Fruit fly (Drosophila melanogaster): ENCODE data around the gene CG7896.

Gene CG7896

DNA sequence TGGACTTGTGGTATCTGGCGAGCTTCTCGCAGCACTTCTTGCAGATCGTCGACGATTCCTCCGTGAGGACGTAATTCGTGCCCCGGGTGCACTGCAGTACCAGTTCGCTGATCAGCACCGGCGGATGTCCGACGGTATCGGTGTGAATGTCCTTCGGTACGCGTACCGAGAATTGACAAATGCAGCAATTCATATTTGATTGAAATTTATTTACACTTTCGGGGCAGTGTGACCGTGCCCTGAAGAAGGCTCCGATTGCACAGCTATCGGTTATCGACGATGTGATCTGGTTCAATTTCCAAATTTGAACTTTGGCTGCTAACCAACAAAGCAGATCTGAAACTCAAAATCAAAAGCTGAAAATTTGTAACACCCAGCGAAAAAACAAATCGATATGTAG lies 53.4 kb downstream of the CG7896 start, which contains the start of gene ZIPIC:
TSS of gene ZIPIC (minus strand) at position 262 of the 400 bp plus-strand sequence.
- TF ChIP-seq CG32121 (GFP tag; IDR thresholded peaks at IDR 0.05) = no peak
- TF ChIP-seq EcR (GFP tag; optimal IDR thresholded peaks at IDR 0.05) = no peak
- no peak for TF ChIP-seq fd96Ca (GFP tag; IDR thresholded peaks at IDR 0.05)
- TF ChIP-seq CG8301 (tag; optimal IDR thresholded peaks at IDR 0.05) = no peak
- no peak for TF ChIP-seq rn (GFP tag; IDR thresholded peaks at IDR 0.05)
- no peak for TF ChIP-seq CG13204 (GFP tag; optimal IDR thresholded peaks at IDR 0.05)
- no peak for TF ChIP-seq Pif1B (GFP tag; optimal IDR thresholded peaks at IDR 0.05)
- TF ChIP-seq CG14655 (GFP tag; optimal IDR thresholded peaks at IDR 0.05) = no peak
- TF ChIP-seq gl (tag; optimal IDR thresholded peaks at IDR 0.05) = no peak
- TF ChIP-seq Pif1A (GFP tag; optimal IDR thresholded peaks at IDR 0.05) = no peak
- no peak for TF ChIP-seq D1 (tag; optimal IDR thresholded peaks at IDR 0.05)
- no peak for TF ChIP-seq CG10348 (GFP tag; IDR thresholded peaks at IDR 0.05)
- no peak for TF ChIP-seq CG8159 (tag; optimal IDR thresholded peaks at IDR 0.05)
- no peak for TF ChIP-seq CG4496 (GFP tag; IDR thresholded peaks at IDR 0.05)
- TF ChIP-seq Snoo (tag; optimal IDR thresholded peaks at IDR 0.05) = no peak
- TF ChIP-seq CG17806 (tag; optimal IDR thresholded peaks at IDR 0.05) = no peak

DNA sequence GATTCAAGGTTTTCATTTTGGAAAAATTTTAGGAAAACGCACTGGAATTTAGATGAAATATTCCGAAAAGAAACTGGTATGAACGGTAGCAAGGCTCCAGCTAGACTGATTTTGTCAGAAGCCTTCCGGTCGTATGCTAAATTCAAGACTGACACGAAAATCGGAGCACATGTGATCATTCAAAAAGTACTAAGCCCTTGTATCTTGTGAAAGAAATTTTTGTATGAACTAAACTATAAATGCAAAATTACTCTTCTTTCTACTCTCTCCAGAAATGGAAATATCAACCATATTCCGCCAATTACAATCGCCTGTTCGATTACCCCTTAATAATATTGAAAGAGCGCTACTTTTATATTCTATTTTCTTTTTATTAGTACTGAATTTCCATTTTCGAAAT lies 54.4 kb downstream of the CG7896 start, which contains the start of gene ocn:
TSS of gene ocn (minus strand) at position 101 of the 400 bp plus-strand sequence.
- TF ChIP-seq Pif1A (GFP tag; optimal IDR thresholded peaks at IDR 0.05) (no peak), CG10348 (GFP tag; IDR thresholded peaks at IDR 0.05) (no peak), Ets98B (GFP tag; IDR thresholded peaks at IDR 0.05) (no peak), CG34367 (tag; optimal IDR thresholded peaks at IDR 0.05) (no peak), D1 (tag; optimal IDR thresholded peaks at IDR 0.05) (no peak), CG4496 (GFP tag; IDR thresholded peaks at IDR 0.05) (no peak), rn (GFP tag; IDR thresholded peaks at IDR 0.05) (no peak), CG14655 (GFP tag; optimal IDR thresholded peaks at IDR 0.05) (no peak), CG32121 (GFP tag; IDR thresholded peaks at IDR 0.05) (no peak)

DNA sequence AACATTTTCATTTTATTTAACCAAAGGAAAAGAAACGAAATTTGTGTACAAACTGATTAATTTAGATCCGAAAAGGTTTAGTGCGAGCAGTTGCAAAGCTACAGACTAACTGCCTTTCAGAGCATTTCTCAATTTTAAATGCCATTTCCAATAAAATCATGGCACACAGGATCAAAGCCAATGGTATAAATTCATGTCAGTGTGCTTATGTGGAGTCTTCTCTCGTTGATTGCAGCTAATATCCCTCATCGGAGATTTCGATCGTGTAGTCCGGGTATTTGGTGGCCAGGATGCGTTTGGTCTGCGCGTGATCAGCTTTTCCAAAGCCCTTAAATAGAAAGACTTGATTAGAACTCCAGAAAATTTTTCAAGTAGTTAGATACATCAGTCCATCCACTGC lies 55.4 kb downstream of the CG7896 start, which contains the start of gene janB:
TSS of gene janB (minus strand) at position 101 of the 400 bp plus-strand sequence.
- no peak for TF ChIP-seq CG10348 (GFP tag; IDR thresholded peaks at IDR 0.05)

DNA sequence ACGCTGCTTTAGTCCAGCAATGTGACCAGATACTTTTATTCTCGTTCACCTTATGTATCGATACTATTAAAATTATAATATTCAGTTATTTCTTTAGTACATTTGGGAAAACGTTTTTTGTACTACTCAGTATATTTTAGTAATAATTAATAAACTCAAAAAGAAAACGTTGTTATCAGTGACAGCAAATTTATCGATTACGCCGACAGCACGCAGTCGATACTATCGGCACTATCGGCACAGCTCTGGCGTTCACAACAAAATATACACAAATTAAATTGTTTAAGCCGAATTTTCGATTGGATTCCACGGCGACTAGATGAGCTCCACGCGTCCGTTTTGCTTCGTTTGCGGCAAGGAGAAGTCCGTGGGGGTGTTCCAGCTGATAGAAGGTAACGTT lies 56.3 kb downstream of the CG7896 start, which contains the start of the genes janA, Sry-alpha and Sry-beta:
TSS of gene janA (minus strand) at position 40 of the 400 bp plus-strand sequence.
TSS of gene Sry-alpha (plus strand) at position 226 of the 400 bp plus-strand sequence.
TSS of gene Sry-beta (plus strand) at position 226 of the 400 bp plus-strand sequence.
- TF ChIP-seq CG10348 (GFP tag; IDR thresholded peaks at IDR 0.05) (no peak), CG4496 (GFP tag; IDR thresholded peaks at IDR 0.05) (no peak), CG15710 (tag; optimal IDR thresholded peaks at IDR 0.05) (peak; percentile 2)

All from whole organism, pupa.